Fruit fly (Drosophila melanogaster): ENCODE results near the gene MAGE.

- TF ChIP-seq Clk (GFP tag; optimal IDR thresholded peaks at IDR 0.05) (no peak), CG1620 (GFP tag; optimal IDR thresholded peaks at IDR 0.05) (no peak), cnc (optimal IDR thresholded peaks at IDR 0.05) (no peak), pad (GFP tag; optimal IDR thresholded peaks at IDR 0.05) (no peak), CG33017 (tag; optimal IDR thresholded peaks at IDR 0.05) (no peak), CG12768 (GFP tag; optimal IDR thresholded peaks at IDR 0.05) (no peak), Hr96 (GFP tag; optimal IDR thresholded peaks at IDR 0.05) (no peak), CG7045 (GFP tag; optimal IDR thresholded peaks at IDR 0.05) (no peak), bab1 (GFP tag; optimal IDR thresholded peaks at IDR 0.05) (no peak), Mnt (GFP tag; optimal IDR thresholded peaks at IDR 0.05) (no peak), CG5204 (GFP tag; optimal IDR thresholded peaks at IDR 0.05) (no peak)
These were observed 45.7 kb upstream of the MAGE start, which contains the start of gene CG14609 for dm6 chr3R:7200670-7201069.
